Worm (Caenorhabditis elegans) whole organism, L2 larva: ENCODE measurements around the gene cwf-19L2.
A peak's percentile ranks its signal among the peaks of the same experiment; 100 is the strongest.

Experiments
- C34F6.9 ChIP-seq: fragments of 150-350 bp; optimal IDR thresholded peaks from 2 replicates; lab custom pipeline; 2014; ENCODE audit warnings: missing biosample characterization, missing genetic modification characterization
- F13H6.1 ChIP-seq: sonication (generic microtip); optimal IDR thresholded peaks from 2 replicates; lab custom pipeline; 2016; ENCODE audit warnings: missing genetic modification characterization, missing compliant biosample characterization
- R02D3.7 ChIP-seq: fragments of 150-350 bp; optimal IDR thresholded peaks from 2 replicates; lab custom pipeline; 2014; ENCODE audit warnings: missing biosample characterization, missing genetic modification characterization
- Y55F3AM.14 ChIP-seq: fragments of 200-800 bp; sonication (Bioruptor generic); optimal IDR thresholded peaks from 2 replicates; lab custom pipeline; 2018; ENCODE audit warnings: mild to moderate bottlenecking, missing genetic modification characterization, missing compliant biosample characterization
- ZK546.5 ChIP-seq: sonication (generic microtip); optimal IDR thresholded peaks from 2 replicates; lab custom pipeline; 2017; ENCODE audit warnings: missing biosample characterization, missing genetic modification characterization
- alr-1 ChIP-seq: fragments of 150-350 bp; optimal IDR thresholded peaks from 2 replicates; lab custom pipeline; 2014; ENCODE audit warnings: missing biosample characterization, missing genetic modification characterization
- aly-2 ChIP-seq: fragments of 150-350 bp; optimal IDR thresholded peaks from 2 replicates; lab custom pipeline; 2014; ENCODE audit warnings: missing biosample characterization, missing genetic modification characterization
- ama-1 ChIP-seq: fragments of 150-350 bp; optimal IDR thresholded peaks from 2 replicates; lab custom pipeline; 2018; ENCODE audit warnings: inconsistent platforms
- blmp-1 ChIP-seq: sonication (generic microtip); optimal IDR thresholded peaks from 2 replicates; lab custom pipeline; 2017; ENCODE audit warnings: missing genetic modification characterization, mild to moderate bottlenecking, missing compliant biosample characterization, antibody characterized with exemption, moderate library complexity; ENCODE audit not compliant: insufficient read depth
- ceh-16 ChIP-seq: fragments of 150-350 bp; optimal IDR thresholded peaks from 2 replicates; lab custom pipeline; 2014; ENCODE audit warnings: missing biosample characterization, missing genetic modification characterization
- ceh-82 ChIP-seq: fragments of 150-350 bp; optimal IDR thresholded peaks from 2 replicates; lab custom pipeline; 2014; ENCODE audit warnings: missing biosample characterization, missing genetic modification characterization
- crh-2 ChIP-seq: sonication (generic microtip); optimal IDR thresholded peaks from 2 replicates; lab custom pipeline; 2017; ENCODE audit warnings: missing biosample characterization, missing genetic modification characterization
- dmd-4 ChIP-seq: sonication (generic microtip); optimal IDR thresholded peaks from 2 replicates; lab custom pipeline; 2017; ENCODE audit warnings: missing biosample characterization, missing genetic modification characterization
- egl-27 ChIP-seq: sonication (generic microtip); optimal IDR thresholded peaks from 3 replicates; lab custom pipeline; 2017; ENCODE audit warnings: missing biosample characterization, missing genetic modification reagents, missing genetic modification characterization
- elt-1 ChIP-seq: fragments of 150-350 bp; optimal IDR thresholded peaks from 2 replicates; lab custom pipeline; 2014; ENCODE audit warnings: missing biosample characterization, missing genetic modification characterization
- elt-3 ChIP-seq: sonication (generic microtip); optimal IDR thresholded peaks from 2 replicates; lab custom pipeline; 2017; ENCODE audit warnings: missing biosample characterization, missing genetic modification characterization
- fos-1 ChIP-seq: fragments of 150-350 bp; optimal IDR thresholded peaks from 2 replicates; lab custom pipeline; 2014; ENCODE audit warnings: missing biosample characterization, missing genetic modification characterization
- gmeb-1 ChIP-seq: fragments of 150-350 bp; optimal IDR thresholded peaks from 2 replicates; lab custom pipeline; 2014; ENCODE audit warnings: missing biosample characterization, missing genetic modification characterization
- lin-11 ChIP-seq: fragments of 150-350 bp; sonication (generic microtip); optimal IDR thresholded peaks from 2 replicates; lab custom pipeline; 2014; ENCODE audit warnings: missing biosample characterization, missing genetic modification characterization, inconsistent platforms, mixed read lengths
- lin-13 ChIP-seq: fragments of 150-350 bp; optimal IDR thresholded peaks from 2 replicates; lab custom pipeline; 2014; ENCODE audit warnings: missing biosample characterization, missing genetic modification reagents, missing genetic modification characterization
- lin-39 ChIP-seq: fragments of 150-350 bp; optimal IDR thresholded peaks from 2 replicates; lab custom pipeline; 2014; ENCODE audit warnings: missing biosample characterization, missing genetic modification reagents, missing genetic modification characterization
- lsy-2 ChIP-seq, 2 experiments: fragments of 150-350 bp in 1 of 2; sonication (generic microtip) in 1 of 2; optimal IDR thresholded peaks; 2 replicates each; lab custom pipeline; 2014 to 2017; ENCODE audit warnings: missing biosample characterization in 2 of 2, missing genetic modification characterization in 2 of 2
- mab-5 ChIP-seq: fragments of 150-350 bp; optimal IDR thresholded peaks from 2 replicates; lab custom pipeline; 2014; ENCODE audit warnings: missing biosample characterization, missing genetic modification characterization
- mbf-1 ChIP-seq: sonication (generic microtip); optimal IDR thresholded peaks from 2 replicates; lab custom pipeline; 2017; ENCODE audit warnings: missing biosample characterization, missing genetic modification characterization
- mdl-1 ChIP-seq, 2 experiments: fragments of 150-350 bp in 1 of 2; sonication (generic microtip) in 1 of 2; optimal IDR thresholded peaks; 2 replicates each; lab custom pipeline; 2017; ENCODE audit warnings: missing biosample characterization in 2 of 2, missing genetic modification characterization in 2 of 2
- nhr-10 ChIP-seq: sonication (generic microtip); optimal IDR thresholded peaks from 2 replicates; lab custom pipeline; 2017; ENCODE audit warnings: missing biosample characterization, missing genetic modification characterization
- nhr-11 ChIP-seq: fragments of 150-350 bp; optimal IDR thresholded peaks from 2 replicates; lab custom pipeline; 2014; ENCODE audit warnings: missing biosample characterization, missing genetic modification characterization
- nhr-12 ChIP-seq: fragments of 150-350 bp; optimal IDR thresholded peaks from 2 replicates; lab custom pipeline; 2014; ENCODE audit warnings: missing biosample characterization, missing genetic modification characterization
- nhr-129 ChIP-seq: fragments of 150-350 bp; optimal IDR thresholded peaks from 2 replicates; lab custom pipeline; 2014; ENCODE audit warnings: missing biosample characterization, missing genetic modification characterization
- nhr-21 ChIP-seq: fragments of 150-350 bp; optimal IDR thresholded peaks from 2 replicates; lab custom pipeline; 2014; ENCODE audit warnings: missing biosample characterization, missing genetic modification characterization
- nhr-23 ChIP-seq: fragments of 150-350 bp; optimal IDR thresholded peaks from 2 replicates; lab custom pipeline; 2014; ENCODE audit warnings: missing biosample characterization, missing genetic modification reagents, missing genetic modification characterization
- nhr-237 ChIP-seq: fragments of 150-350 bp; optimal IDR thresholded peaks from 2 replicates; lab custom pipeline; 2014; ENCODE audit warnings: missing biosample characterization, missing genetic modification characterization
- nhr-25 ChIP-seq: fragments of 150-350 bp; sonication (generic microtip); optimal IDR thresholded peaks from 3 replicates; lab custom pipeline; 2014; ENCODE audit warnings: missing biosample characterization, missing genetic modification characterization
- nhr-6 ChIP-seq: fragments of 150-350 bp; optimal IDR thresholded peaks from 2 replicates; lab custom pipeline; 2014; ENCODE audit warnings: missing biosample characterization, missing genetic modification characterization
- nhr-77 ChIP-seq: fragments of 150-350 bp; optimal IDR thresholded peaks from 2 replicates; lab custom pipeline; 2014; ENCODE audit warnings: missing biosample characterization, missing genetic modification characterization
- peb-1 ChIP-seq: fragments of 150-350 bp; optimal IDR thresholded peaks from 2 replicates; lab custom pipeline; 2014; ENCODE audit warnings: missing biosample characterization, missing genetic modification characterization
- sem-4 ChIP-seq: fragments of 150-350 bp; optimal IDR thresholded peaks from 2 replicates; lab custom pipeline; 2014; ENCODE audit warnings: missing biosample characterization, missing genetic modification reagents, missing genetic modification characterization
- skn-1 ChIP-seq: sonication (generic microtip); optimal IDR thresholded peaks from 2 replicates; lab custom pipeline; 2017; ENCODE audit warnings: missing biosample characterization, missing genetic modification characterization
- sma-3 ChIP-seq: sonication (generic microtip); optimal IDR thresholded peaks from 2 replicates; lab custom pipeline; 2016; ENCODE audit warnings: missing genetic modification reagents, missing genetic modification characterization, missing compliant biosample characterization
- sma-9 ChIP-seq, 2 experiments: fragments of 150-350 bp in 1 of 2; sonication (generic microtip) in 1 of 2; optimal IDR thresholded peaks; 2 replicates each; lab custom pipeline; 2014 to 2016; ENCODE audit warnings: missing genetic modification characterization in 2 of 2, mild to moderate bottlenecking in 1 of 2, missing biosample characterization in 1 of 2, missing compliant biosample characterization in 1 of 2, missing genetic modification reagents in 1 of 2, moderate library complexity in 1 of 2
- snpc-4 ChIP-seq: fragments of 150-350 bp; optimal IDR thresholded peaks from 2 replicates; lab custom pipeline; 2014; ENCODE audit warnings: missing biosample characterization, missing genetic modification characterization
- unc-39 ChIP-seq: fragments of 150-350 bp; optimal IDR thresholded peaks from 2 replicates; lab custom pipeline; 2014; ENCODE audit warnings: missing biosample characterization, missing genetic modification characterization
- unc-55 ChIP-seq: fragments of 150-350 bp; sonication (generic microtip); optimal IDR thresholded peaks from 3 replicates; lab custom pipeline; 2014; ENCODE audit warnings: missing biosample characterization, missing genetic modification reagents, missing genetic modification characterization
- unc-62 ChIP-seq: fragments of 150-350 bp; optimal IDR thresholded peaks from 2 replicates; lab custom pipeline; 2014; ENCODE audit warnings: missing biosample characterization, missing genetic modification reagents, missing genetic modification characterization
- zag-1 ChIP-seq: fragments of 150-350 bp; optimal IDR thresholded peaks from 2 replicates; lab custom pipeline; 2014; ENCODE audit warnings: missing biosample characterization, missing genetic modification characterization
- ztf-1 ChIP-seq: fragments of 200-800 bp; sonication (Bioruptor generic); conservative IDR thresholded peaks from 2 replicates; pipeline ENCODE4 v1.3.6; 2022; ENCODE audit warnings: missing genetic modification characterization, missing compliant biosample characterization
- ztf-11 ChIP-seq: sonication (generic microtip); optimal IDR thresholded peaks from 2 replicates; lab custom pipeline; 2017; ENCODE audit warnings: missing biosample characterization, missing genetic modification characterization
- ztf-4 ChIP-seq: fragments of 150-350 bp; optimal IDR thresholded peaks from 2 replicates; lab custom pipeline; 2014; ENCODE audit warnings: missing biosample characterization, missing genetic modification characterization

Gene cwf-19L2

DNA sequence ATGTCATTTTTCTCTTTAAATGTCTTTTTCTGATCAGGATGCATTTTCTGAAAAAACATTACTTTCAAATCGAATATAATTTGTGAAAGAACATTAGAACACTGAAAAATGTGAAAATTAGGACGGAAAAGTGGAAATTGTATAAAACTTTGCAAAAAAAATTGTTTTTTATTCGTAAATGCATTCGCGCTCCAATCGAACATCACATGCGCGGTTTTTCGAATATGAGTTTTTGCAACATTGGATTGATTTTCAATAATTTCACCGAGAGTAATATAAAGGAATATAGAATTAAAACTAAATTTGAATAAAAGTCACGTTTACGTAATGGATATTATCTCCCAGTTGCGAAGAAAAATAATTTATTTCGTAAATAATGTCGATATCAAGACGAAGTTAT is 16.2 kb upstream of the cwf-19L2 start, which contains the start of the genes spot-1 and B0361.11 (continued):
- no peak for TF ChIP-seq nhr-11 (tag; lab: Kevin White, UChicago)
- TF ChIP-seq nhr-129, result peak; percentile 36
- no peak for TF ChIP-seq unc-62 (GFP tag; lab: Kevin White, UChicago)
- TF ChIP-seq C34F6.9, result peak; percentile 80

DNA sequence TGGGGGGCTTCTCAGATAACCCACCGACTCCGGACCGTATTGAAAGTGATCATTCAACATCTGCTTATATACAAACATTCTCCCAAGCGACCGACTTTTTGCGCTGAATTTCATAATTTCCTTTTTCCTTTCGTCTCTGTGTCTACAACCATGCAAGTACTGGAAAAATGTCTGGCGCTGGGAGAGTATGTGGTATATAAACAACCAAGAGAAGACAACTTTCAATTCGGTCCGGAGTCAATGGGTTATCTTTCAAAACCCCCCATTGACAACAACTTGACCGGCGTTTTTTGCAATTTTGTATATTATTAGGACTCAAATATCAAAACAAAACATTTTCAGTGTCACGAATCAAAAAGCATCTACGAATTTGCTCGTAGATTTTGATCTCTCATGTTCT is 14.9 kb upstream of the cwf-19L2 start:
- TF ChIP-seq sem-4 (no peak), unc-62 (GFP tag; lab: Kevin White, UChicago) (no peak), dmd-4 (peak; percentile 44), lin-13 (no peak), nhr-129 (peak; percentile 83), ceh-82 (tag; lab: Kevin White, UChicago) (no peak), ceh-16 (tag; lab: Kevin White, UChicago) (no peak), lin-39 (no peak), C34F6.9 (peak; percentile 39), mdl-1 (tag; optimal IDR thresholded peaks at IDR 0.05; lab: Kevin White, UChicago) (no peak), nhr-237 (no peak), fos-1 (tag; lab: Kevin White, UChicago) (peak; percentile 43), alr-1 (tag; lab: Kevin White, UChicago) (no peak), nhr-25 (tag; lab: Kevin White, UChicago) (no peak), sma-3 (GFP tag; lab: Kevin White, UChicago) (peak; percentile 34), blmp-1 (tag; lab: Kevin White, UChicago) (no peak), nhr-23 (no peak), nhr-77 (tag; lab: Kevin White, UChicago) (peak; percentile 35), aly-2 (tag; lab: Kevin White, UChicago) (no peak), ztf-11 (no peak), ama-1 (lab: Kevin White, UChicago) (no peak), F13H6.1 (tag; lab: Kevin White, UChicago) (no peak), ztf-4 (tag; lab: Kevin White, UChicago) (no peak), crh-2 (tag; lab: Kevin White, UChicago) (peak; percentile 76), R02D3.7 (tag; lab: Kevin White, UChicago) (no peak), unc-55 (GFP tag; lab: Kevin White, UChicago) (peak; percentile 39), mbf-1 (no peak), nhr-21 (tag; lab: Kevin White, UChicago) (peak; percentile 35), peb-1 (tag; lab: Kevin White, UChicago) (no peak), mab-5 (no peak), lsy-2 (tag; optimal IDR thresholded peaks at IDR 0.05; lab: Kevin White, UChicago) (peak; percentile 67 to 69), nhr-10 (tag; lab: Kevin White, UChicago) (no peak), elt-1 (tag; lab: Kevin White, UChicago) (no peak), nhr-12 (tag; lab: Kevin White, UChicago) (no peak), ZK546.5 (tag; lab: Kevin White, UChicago) (no peak), sma-9 (GFP tag; optimal IDR thresholded peaks at IDR 0.05; lab: Kevin White, UChicago) (peak; percentile 75), sma-9 (tag; optimal IDR thresholded peaks at IDR 0.05; lab: Kevin White, UChicago) (no peak), lin-11 (peak; percentile 43), nhr-6 (peak; percentile 16), Y55F3AM.14 (GFP tag; lab: Kevin White, UChicago) (no peak), zag-1 (tag; lab: Kevin White, UChicago) (no peak), ztf-1 (no peak), unc-39 (no peak), skn-1 (no peak), gmeb-1 (tag; lab: Kevin White, UChicago) (peak; percentile 88), egl-27 (tag; lab: Kevin White, UChicago) (no peak), nhr-11 (tag; lab: Kevin White, UChicago) (no peak), elt-3 (tag; lab: Kevin White, UChicago) (no peak), snpc-4 (tag; lab: Kevin White, UChicago) (peak; percentile 99)
